Fruit fly (Drosophila melanogaster) whole organism, embryonic: ENCODE data around the gene sage.

Experiments
- BtbVII ChIP-seq: fragments of 200-800 bp; sonication (Bioruptor generic); optimal IDR thresholded peaks from 3 replicates; lab custom pipeline; 2017; ENCODE audit warnings: missing biosample characterization, mild to moderate bottlenecking, missing genetic modification characterization
- CG10431 ChIP-seq: fragments of 200-800 bp; sonication (Bioruptor generic); optimal IDR thresholded peaks from 3 replicates; lab custom pipeline; 2018; ENCODE audit warnings: missing biosample characterization, mild to moderate bottlenecking, missing genetic modification characterization
- CG13894 ChIP-seq: fragments of 200-800 bp; sonication (Bioruptor generic); optimal IDR thresholded peaks from 3 replicates; lab custom pipeline; 2018; ENCODE audit warnings: missing biosample characterization, mild to moderate bottlenecking, missing genetic modification characterization, moderate library complexity
- CG14050 ChIP-seq: fragments of 200-800 bp; sonication (Bioruptor generic); IDR thresholded peaks from 3 replicates; pipeline ENCODE4 v1.3.6; 2022; ENCODE audit warnings: missing biosample characterization, missing genetic modification characterization
- CG14710 ChIP-seq: fragments of 200-800 bp; sonication (Bioruptor generic); optimal IDR thresholded peaks from 3 replicates; lab custom pipeline; 2019; ENCODE audit warnings: missing biosample characterization, mild to moderate bottlenecking, missing genetic modification characterization, moderate library complexity
- CG1603 ChIP-seq: fragments of 200-800 bp; sonication (Bioruptor generic); optimal IDR thresholded peaks from 2 replicates; lab custom pipeline; 2019; ENCODE audit warnings: missing biosample characterization, mild to moderate bottlenecking, missing genetic modification characterization, moderate library complexity
- CG17359 ChIP-seq: fragments of 200-800 bp; sonication (Bioruptor generic); optimal IDR thresholded peaks from 3 replicates; lab custom pipeline; 2018; ENCODE audit warnings: missing biosample characterization, mild to moderate bottlenecking, missing genetic modification characterization, moderate library complexity
- CG3163 ChIP-seq: fragments of 200-800 bp; sonication (Bioruptor generic); optimal IDR thresholded peaks from 3 replicates; lab custom pipeline; 2016; ENCODE audit warnings: missing biosample characterization, missing genetic modification characterization
- CG7271 ChIP-seq: fragments of 200-800 bp; sonication (Bioruptor generic); optimal IDR thresholded peaks from 2 replicates; lab custom pipeline; 2018; ENCODE audit warnings: missing biosample characterization, mild to moderate bottlenecking, missing genetic modification characterization, moderate library complexity
- CG7928 ChIP-seq: fragments of 200-800 bp; sonication (Bioruptor generic); optimal IDR thresholded peaks from 2 replicates; lab custom pipeline; 2017; ENCODE audit warnings: missing biosample characterization, mild to moderate bottlenecking, missing genetic modification characterization
- CG8359 ChIP-seq: fragments of 200-800 bp; sonication (Bioruptor generic); optimal IDR thresholded peaks from 2 replicates; lab custom pipeline; 2017; ENCODE audit warnings: missing biosample characterization, mild to moderate bottlenecking, missing genetic modification characterization, borderline replicate concordance
- CG8944 ChIP-seq: fragments of 200-800 bp; sonication (Bioruptor generic); optimal IDR thresholded peaks from 3 replicates; lab custom pipeline; 2016; ENCODE audit warnings: missing biosample characterization, missing genetic modification characterization
- CoRest ChIP-seq: fragments of 200-800 bp; sonication (Bioruptor generic); optimal IDR thresholded peaks from 3 replicates; lab custom pipeline; 2018; ENCODE audit warnings: missing biosample characterization, mild to moderate bottlenecking, missing genetic modification characterization, moderate library complexity
- D ChIP-seq, 2 experiments: fragments of 200-800 bp in 1 of 2; fragments of >200 bp in 1 of 2; sonication (Bioruptor generic) in 1 of 2; optimal IDR thresholded peaks; 2 replicates in 1 of 2; 3 replicates in 1 of 2; lab custom pipeline; 2017; ENCODE audit warnings: mild to moderate bottlenecking in 1 of 2, missing biosample characterization in 1 of 2, missing genetic modification characterization in 1 of 2, missing genetic modification reagents in 1 of 2
- Drgx ChIP-seq: fragments of 200-800 bp; sonication (Bioruptor generic); IDR thresholded peaks from 2 replicates; pipeline ENCODE4 v1.3.6; 2022; ENCODE audit warnings: missing biosample characterization, missing genetic modification characterization
- Neu2 ChIP-seq: fragments of 200-800 bp; sonication (Bioruptor generic); optimal IDR thresholded peaks from 3 replicates; lab custom pipeline; 2016; ENCODE audit warnings: missing biosample characterization, missing genetic modification characterization, borderline replicate concordance
- PHDP ChIP-seq: fragments of 200-800 bp; sonication (Bioruptor generic); optimal IDR thresholded peaks from 3 replicates; lab custom pipeline; 2018; ENCODE audit warnings: missing biosample characterization, mild to moderate bottlenecking, missing genetic modification characterization, moderate library complexity
- Rfx ChIP-seq: fragments of 200-800 bp; sonication (Bioruptor generic); IDR thresholded peaks from 2 replicates; pipeline ENCODE4 v1.3.6; 2022; ENCODE audit warnings: missing biosample characterization, missing genetic modification characterization
- Stat92E ChIP-seq, 3 experiments: fragments of >200 bp in 2 of 3; fragments of 200-800 bp in 1 of 3; sonication (Bioruptor generic) in 1 of 3; optimal IDR thresholded peaks; 2 replicates each; lab custom pipeline; 2017 to 2019; ENCODE audit warnings: missing biosample characterization in 3 of 3, missing genetic modification characterization in 3 of 3, mild to moderate bottlenecking in 1 of 3, moderate library complexity in 1 of 3
- Trl ChIP-seq, 3 experiments: fragments of >200 bp in 2 of 3; fragments of 200-800 bp in 1 of 3; sonication (Bioruptor generic) in 1 of 3; optimal IDR thresholded peaks; 2 replicates in 1 of 3; 3 replicates in 2 of 3; lab custom pipeline; 2016 to 2017; ENCODE audit warnings: missing biosample characterization in 1 of 3, missing genetic modification characterization in 1 of 3
- ac ChIP-seq: fragments of 200-800 bp; sonication (Bioruptor generic); optimal IDR thresholded peaks from 3 replicates; lab custom pipeline; 2017; ENCODE audit warnings: missing biosample characterization, mild to moderate bottlenecking, missing genetic modification characterization
- bsh ChIP-seq, 2 experiments: fragments of 200-800 bp; sonication (Bioruptor generic); optimal IDR thresholded peaks; 2 replicates each; lab custom pipeline; 2017 to 2018; ENCODE audit warnings: mild to moderate bottlenecking in 2 of 2, missing biosample characterization in 2 of 2, missing genetic modification characterization in 2 of 2, moderate library complexity in 1 of 2
- chinmo ChIP-seq: fragments of 200-800 bp; sonication (Bioruptor generic); IDR thresholded peaks from 4 replicates; pipeline ENCODE4 v1.3.6; 2022; ENCODE audit warnings: missing biosample characterization, missing genetic modification characterization; ENCODE audit not compliant: partially characterized antibody
- corto ChIP-seq: fragments of 200-800 bp; sonication (Bioruptor generic); optimal IDR thresholded peaks from 2 replicates; lab custom pipeline; 2016; ENCODE audit warnings: missing biosample characterization, mild to moderate bottlenecking, missing genetic modification characterization, moderate library complexity
- esg ChIP-seq: fragments of 200-800 bp; sonication (Bioruptor generic); conservative IDR thresholded peaks from 2 replicates; pipeline ENCODE4 v1.3.6; 2022; ENCODE audit warnings: missing biosample characterization, missing genetic modification characterization
- mld ChIP-seq: fragments of 200-800 bp; sonication (Bioruptor generic); IDR thresholded peaks from 3 replicates; pipeline ENCODE4 v1.3.6; 2022; ENCODE audit warnings: missing biosample characterization, missing genetic modification characterization; ENCODE audit not compliant: partially characterized antibody
- nom ChIP-seq: fragments of 200-800 bp; sonication (Bioruptor generic); optimal IDR thresholded peaks from 2 replicates; lab custom pipeline; 2017; ENCODE audit warnings: missing biosample characterization, missing genetic modification characterization, mild to moderate bottlenecking, moderate library complexity, missing genetic modification reagents
- rib ChIP-seq: fragments of 200-800 bp; sonication (Bioruptor generic); IDR thresholded peaks from 2 replicates; pipeline ENCODE4 v1.3.6; 2022; ENCODE audit warnings: missing biosample characterization, missing genetic modification characterization
- ro ChIP-seq: fragments of 200-800 bp; sonication (Bioruptor generic); IDR thresholded peaks from 2 replicates; pipeline ENCODE4 v1.3.6; 2022; ENCODE audit warnings: missing biosample characterization, missing genetic modification characterization
- sim ChIP-seq: fragments of 200-800 bp; sonication (Bioruptor generic); IDR thresholded peaks from 2 replicates; pipeline ENCODE4 v1.3.6; 2022; ENCODE audit warnings: missing biosample characterization, missing genetic modification characterization
- slp2 ChIP-seq: fragments of 200-800 bp; sonication (Bioruptor generic); optimal IDR thresholded peaks from 2 replicates; lab custom pipeline; 2016; ENCODE audit warnings: missing biosample characterization, missing genetic modification characterization
- sob ChIP-seq: fragments of 200-800 bp; sonication (Bioruptor generic); IDR thresholded peaks from 2 replicates; pipeline ENCODE4 v1.3.6; 2022; ENCODE audit warnings: missing biosample characterization, missing genetic modification characterization
- tap ChIP-seq: fragments of 200-800 bp; optimal IDR thresholded peaks from 3 replicates; lab custom pipeline; 2019; ENCODE audit warnings: missing biosample characterization, mild to moderate bottlenecking, missing genetic modification characterization, moderate library complexity
- tx ChIP-seq: fragments of 200-800 bp; sonication (Bioruptor generic); optimal IDR thresholded peaks from 2 replicates; lab custom pipeline; 2016; ENCODE audit warnings: missing biosample characterization, missing genetic modification characterization

sage gene

dm6 chr3R:9224807-9225206 is 39.1 kb downstream of the sage start (continued):
- TF ChIP-seq mld (GFP tag; lab: Robert Waterston, UW): no peak
- TF ChIP-seq CG8944 (GFP tag; lab: Kevin White, UChicago): peak; percentile 25
- no peak for TF ChIP-seq CG7271 (tag; lab: Kevin White, UChicago)
- peak; percentile 53 for TF ChIP-seq CG14710 (tag; lab: Kevin White, UChicago)
- TF ChIP-seq CG10431 (GFP tag; lab: Kevin White, UChicago): no peak
- no peak for TF ChIP-seq ac (GFP tag; lab: Kevin White, UChicago)
- peak; percentile 57 for TF ChIP-seq slp2
- TF ChIP-seq sob: peak; percentile 64
- TF ChIP-seq CG7928 (GFP tag; lab: Kevin White, UChicago): no peak
- no peak for TF ChIP-seq corto (GFP tag; lab: Kevin White, UChicago)
- TF ChIP-seq D (optimal IDR thresholded peaks at IDR 0.05; lab: Kevin White, UChicago): no peak
- peak; percentile 63 for TF ChIP-seq D (GFP tag; optimal IDR thresholded peaks at IDR 0.05; lab: Kevin White, UChicago)
- TF ChIP-seq Neu2 (GFP tag; lab: Kevin White, UChicago): no peak
- no peak for TF ChIP-seq rib (GFP tag; lab: Robert Waterston, UW)
- peak; percentile 64 for TF ChIP-seq CG1603 (tag; lab: Kevin White, UChicago)
- TF ChIP-seq CG13894 (tag; lab: Kevin White, UChicago): no peak
- no peak for TF ChIP-seq Stat92E (GFP tag; optimal IDR thresholded peaks at IDR 0.05; lab: Kevin White, UChicago)
- TF ChIP-seq CG17359 (tag; lab: Kevin White, UChicago): peak; percentile 88
- TF ChIP-seq BtbVII (GFP tag; lab: Kevin White, UChicago): peak; percentile 36
- TF ChIP-seq Drgx (GFP tag; lab: Robert Waterston, UW): peak; percentile 74
- peak; percentile 65 for TF ChIP-seq Rfx (GFP tag; lab: Robert Waterston, UW)
- peak; percentile 38; the same call in 1 of the 3 replicates for TF ChIP-seq CG14050 (GFP tag; lab: Robert Waterston, UW)
- TF ChIP-seq CG3163 (GFP tag; lab: Kevin White, UChicago): peak; percentile 19
- TF ChIP-seq Trl (optimal IDR thresholded peaks at IDR 0.05; lab: Kevin White, UChicago): no peak
- TF ChIP-seq Trl (GFP tag; optimal IDR thresholded peaks at IDR 0.05; lab: Kevin White, UChicago): peak; percentile 56
- peak; percentile 59 for TF ChIP-seq CoRest (tag; lab: Kevin White, UChicago)
- peak; percentile 76 for TF ChIP-seq PHDP
- TF ChIP-seq sim (GFP tag; lab: Robert Waterston, UW): peak; percentile 74
- peak; percentile 60 for TF ChIP-seq esg (GFP tag; lab: Robert Waterston, UW)
- peak; percentile 11 for TF ChIP-seq CG8359
- no peak for TF ChIP-seq chinmo (GFP tag; lab: Robert Waterston, UW)
- no peak for TF ChIP-seq ro (GFP tag; lab: Robert Waterston, UW)
- TF ChIP-seq tx (GFP tag; lab: Kevin White, UChicago): peak; percentile 23
- TF ChIP-seq tap (tag; lab: Kevin White, UChicago): peak; percentile 72

DNA sequence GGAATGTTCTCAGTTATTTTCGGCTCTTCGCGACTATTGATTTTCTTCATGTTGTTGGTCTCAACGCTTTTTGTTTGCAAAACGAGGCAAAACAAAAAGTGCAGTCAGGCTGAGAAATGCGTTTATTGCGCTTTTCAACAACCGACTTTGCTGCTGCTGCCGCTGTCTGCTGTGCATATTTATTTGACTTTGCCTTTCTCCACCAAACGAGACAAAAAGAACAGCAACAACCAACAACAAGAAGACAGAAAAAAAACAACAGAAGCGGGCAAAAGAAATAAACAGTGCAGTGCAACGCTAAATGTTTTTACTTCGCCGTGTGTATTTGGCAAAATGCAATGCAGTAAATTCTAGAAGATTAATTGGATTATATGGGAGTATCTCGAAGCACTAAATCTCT is 41.6 kb downstream of the sage start:
- peak; percentile 31 for TF ChIP-seq nom
- TF ChIP-seq ro (GFP tag; lab: Robert Waterston, UW): no peak
- TF ChIP-seq bsh (GFP tag; optimal IDR thresholded peaks at IDR 0.05; lab: Kevin White, UChicago): peak in 1 of 2 experiments; percentile 41
